Fruit fly (Drosophila melanogaster) whole organism, prepupa: ENCODE results near the gene bnb.

ENCODE experiments used
- CG10669 ChIP-seq: fragments of 200-800 bp; sonication (Bioruptor generic); optimal IDR thresholded peaks from 3 replicates; lab custom pipeline; 2018; ENCODE audit warnings: missing biosample characterization, mild to moderate bottlenecking, missing genetic modification characterization, moderate library complexity
- CG11294 ChIP-seq: fragments of 200-800 bp; sonication (Bioruptor generic); IDR thresholded peaks from 2 replicates; pipeline ENCODE4 v1.3.6; 2022; ENCODE audit warnings: missing biosample characterization, missing genetic modification characterization
- CG4318 ChIP-seq: fragments of 200-800 bp; sonication (Bioruptor generic); optimal IDR thresholded peaks from 3 replicates; lab custom pipeline; 2017; ENCODE audit warnings: missing biosample characterization, mild to moderate bottlenecking, missing genetic modification characterization
- CG7368 ChIP-seq: fragments of 200-800 bp; sonication (Bioruptor generic); optimal IDR thresholded peaks from 3 replicates; lab custom pipeline; 2016; ENCODE audit warnings: missing biosample characterization, missing genetic modification characterization
- CG8319 ChIP-seq: fragments of 200-800 bp; sonication (Bioruptor generic); optimal IDR thresholded peaks from 3 replicates; lab custom pipeline; 2016; ENCODE audit warnings: missing biosample characterization, missing genetic modification characterization
- Eip75B ChIP-seq: fragments of 200-800 bp; sonication (Bioruptor generic); optimal IDR thresholded peaks from 3 replicates; lab custom pipeline; 2016; ENCODE audit warnings: missing biosample characterization, missing genetic modification characterization
- Smox ChIP-seq: fragments of 200-800 bp; sonication (Bioruptor generic); optimal IDR thresholded peaks from 3 replicates; lab custom pipeline; 2016; ENCODE audit warnings: missing biosample characterization, missing genetic modification characterization
- achi ChIP-seq: fragments of 200-800 bp; sonication (Bioruptor generic); optimal IDR thresholded peaks from 3 replicates; lab custom pipeline; 2016; ENCODE audit warnings: missing biosample characterization, missing genetic modification characterization
- dac ChIP-seq: fragments of 200-800 bp; sonication (Bioruptor generic); optimal IDR thresholded peaks from 2 replicates; lab custom pipeline; 2017; ENCODE audit warnings: missing biosample characterization, mild to moderate bottlenecking, missing genetic modification characterization
- eg ChIP-seq: fragments of 200-800 bp; sonication (Bioruptor generic); IDR thresholded peaks from 3 replicates; pipeline ENCODE4 v1.3.6; 2022; ENCODE audit warnings: missing biosample characterization, missing genetic modification characterization
- esn ChIP-seq: fragments of 200-800 bp; sonication (Bioruptor generic); optimal IDR thresholded peaks from 2 replicates; lab custom pipeline; 2016; ENCODE audit warnings: missing biosample characterization, mild to moderate bottlenecking, missing genetic modification characterization, moderate library complexity
- fkh ChIP-seq: fragments of 200-800 bp; sonication (Bioruptor generic); optimal IDR thresholded peaks from 3 replicates; lab custom pipeline; 2017; ENCODE audit warnings: missing biosample characterization, mild to moderate bottlenecking, missing genetic modification characterization, moderate library complexity
- pdm3 ChIP-seq: fragments of 200-800 bp; sonication (Bioruptor generic); optimal IDR thresholded peaks from 3 replicates; lab custom pipeline; 2016; ENCODE audit warnings: missing biosample characterization, missing genetic modification characterization

dm6 chrX:18775839-18776538 is 21.5 kb downstream of the bnb start:
- TF ChIP-seq dac (peak; percentile 42), CG10669 (peak; percentile 85), Smox (GFP tag; lab: Kevin White, UChicago) (peak; percentile 86), CG7368 (GFP tag; lab: Kevin White, UChicago) (peak; percentile 78), fkh (GFP tag; lab: Kevin White, UChicago) (no peak), achi (GFP tag; lab: Kevin White, UChicago) (peak; percentile 91), CG8319 (GFP tag; lab: Kevin White, UChicago) (peak; percentile 70), pdm3 (peak; percentile 85), esn (GFP tag; lab: Kevin White, UChicago) (peak; percentile 87), Eip75B (peak; percentile 82), eg (GFP tag; lab: Robert Waterston, UW) (0 out of 3 replicates have a peak, but pooled peaks have one; percentile 49), CG11294 (peak; percentile 33; the same call in 1 of the 2 replicates), CG4318 (GFP tag; lab: Kevin White, UChicago) (peak; percentile 79)
